Worm (Caenorhabditis elegans) whole organism, young adult: ENCODE measurements around the gene gap-1.

Experiments used
- B0019.2 ChIP-seq: fragments of 200-800 bp; sonication (Bioruptor generic); conservative IDR thresholded peaks from 2 replicates; pipeline ENCODE4 v1.3.6; 2022; ENCODE audit warnings: missing genetic modification reagents, missing genetic modification characterization, missing compliant biosample characterization
- B0261.1 ChIP-seq: sonication (generic microtip); optimal IDR thresholded peaks from 2 replicates; lab custom pipeline; 2016; ENCODE audit warnings: mild to moderate bottlenecking, missing genetic modification characterization, moderate library complexity, missing compliant biosample characterization
- B0336.3 ChIP-seq: fragments of 200-800 bp; sonication (Bioruptor generic); IDR thresholded peaks from 2 replicates; pipeline ENCODE4 v1.3.6; 2022; ENCODE audit warnings: missing genetic modification characterization, missing compliant biosample characterization
- F22D6.2 ChIP-seq: sonication (generic microtip); optimal IDR thresholded peaks from 2 replicates; lab custom pipeline; 2016; ENCODE audit warnings: mild to moderate bottlenecking, missing genetic modification characterization, missing compliant biosample characterization
- F23B12.7 ChIP-seq: sonication (generic microtip); optimal IDR thresholded peaks from 2 replicates; lab custom pipeline; 2017; ENCODE audit warnings: missing genetic modification characterization, mild to moderate bottlenecking, missing compliant biosample characterization, antibody characterized with exemption, moderate library complexity; ENCODE audit not compliant: insufficient read depth
- F39B2.1 ChIP-seq: fragments of 200-800 bp; sonication (Bioruptor generic); IDR thresholded peaks from 2 replicates; pipeline ENCODE4 v1.3.6; 2022; ENCODE audit warnings: missing genetic modification reagents, missing genetic modification characterization, missing compliant biosample characterization
- F49E8.2 ChIP-seq: sonication (generic microtip); optimal IDR thresholded peaks from 3 replicates; lab custom pipeline; 2017; ENCODE audit warnings: missing genetic modification characterization, mild to moderate bottlenecking, missing compliant biosample characterization, antibody characterized with exemption, moderate library complexity; ENCODE audit not compliant: insufficient read depth
- F57A8.1 ChIP-seq: fragments of 200-800 bp; sonication (Bioruptor generic); optimal IDR thresholded peaks from 2 replicates; lab custom pipeline; 2018; ENCODE audit warnings: mild to moderate bottlenecking, missing genetic modification characterization, moderate library complexity, missing compliant biosample characterization
- T07F8.4 ChIP-seq: sonication (generic microtip); optimal IDR thresholded peaks from 2 replicates; lab custom pipeline; 2016; ENCODE audit warnings: mild to moderate bottlenecking, missing genetic modification characterization, moderate library complexity, missing compliant biosample characterization
- Y53F4B.3 ChIP-seq: fragments of 200-800 bp; sonication (Bioruptor generic); IDR thresholded peaks from 2 replicates; pipeline ENCODE4 v1.3.6; 2022; ENCODE audit warnings: missing genetic modification reagents, missing genetic modification characterization, missing compliant biosample characterization
- Y56A3A.18 ChIP-seq: fragments of 200-800 bp; sonication (Bioruptor generic); IDR thresholded peaks from 2 replicates; pipeline ENCODE4 v1.3.6; 2022; ENCODE audit warnings: missing genetic modification reagents, missing genetic modification characterization, missing compliant biosample characterization
- Y95B8A.8 ChIP-seq: fragments of 200-800 bp; sonication (Bioruptor generic); IDR thresholded peaks from 2 replicates; pipeline ENCODE4 v1.3.6; 2022; ENCODE audit warnings: missing genetic modification reagents, missing genetic modification characterization, missing compliant biosample characterization
- akir-1 ChIP-seq: fragments of 200-800 bp; sonication (Bioruptor generic); optimal IDR thresholded peaks from 2 replicates; lab custom pipeline; 2018; ENCODE audit warnings: mild to moderate bottlenecking, missing genetic modification characterization, moderate library complexity, missing compliant biosample characterization
- athp-1 ChIP-seq: sonication (generic microtip); optimal IDR thresholded peaks from 2 replicates; lab custom pipeline; 2017; ENCODE audit warnings: mild to moderate bottlenecking, missing genetic modification characterization, missing compliant biosample characterization
- attf-6 ChIP-seq: fragments of 200-800 bp; sonication (Bioruptor generic); IDR thresholded peaks from 2 replicates; pipeline ENCODE4 v1.3.6; 2022; ENCODE audit warnings: missing genetic modification reagents, missing genetic modification characterization, missing compliant biosample characterization
- bed-2 ChIP-seq: fragments of 200-800 bp; sonication (Bioruptor generic); IDR thresholded peaks from 2 replicates; pipeline ENCODE4 v1.3.6; 2022; ENCODE audit warnings: missing genetic modification reagents, missing genetic modification characterization, missing compliant biosample characterization
- cebp-1 ChIP-seq, 2 experiments: fragments of 200-800 bp in 1 of 2; sonication (Bioruptor generic) in 1 of 2; sonication (generic microtip) in 1 of 2; IDR thresholded peaks in 1 of 2; optimal IDR thresholded peaks in 1 of 2; 2 replicates each; pipeline versions ENCODE4 v1.3.6 to Lab custom; 2017 to 2022; ENCODE audit warnings: missing compliant biosample characterization in 2 of 2, missing genetic modification characterization in 2 of 2, mild to moderate bottlenecking in 1 of 2, missing genetic modification reagents in 1 of 2, moderate library complexity in 1 of 2
- ceh-91 ChIP-seq: fragments of 200-800 bp; sonication (Bioruptor generic); IDR thresholded peaks from 2 replicates; pipeline ENCODE4 v1.3.6; 2022; ENCODE audit warnings: missing genetic modification reagents, missing genetic modification characterization, missing compliant biosample characterization
- chd-7 ChIP-seq: sonication (generic microtip); optimal IDR thresholded peaks from 2 replicates; lab custom pipeline; 2016; ENCODE audit warnings: mild to moderate bottlenecking, missing genetic modification characterization, moderate library complexity, missing compliant biosample characterization
- dox-1 ChIP-seq: fragments of 200-800 bp; sonication (Bioruptor generic); IDR thresholded peaks from 2 replicates; pipeline ENCODE4 v1.3.6; 2022; ENCODE audit warnings: missing genetic modification reagents, missing genetic modification characterization, missing compliant biosample characterization
- egl-18 ChIP-seq: fragments of 200-800 bp; sonication (Bioruptor generic); IDR thresholded peaks from 2 replicates; pipeline ENCODE4 v1.3.6; 2022; ENCODE audit warnings: missing genetic modification reagents, missing genetic modification characterization, missing compliant biosample characterization
- egrh-3 ChIP-seq: fragments of 200-800 bp; sonication (Bioruptor generic); IDR thresholded peaks from 2 replicates; pipeline ENCODE4 v1.3.6; 2022; ENCODE audit warnings: missing genetic modification reagents, missing genetic modification characterization, missing compliant biosample characterization
- fkh-3 ChIP-seq: sonication (generic microtip); optimal IDR thresholded peaks from 2 replicates; lab custom pipeline; 2016; ENCODE audit warnings: mild to moderate bottlenecking, missing genetic modification characterization, missing compliant biosample characterization
- him-1 ChIP-seq: sonication (generic microtip); optimal IDR thresholded peaks from 2 replicates; lab custom pipeline; 2016; ENCODE audit warnings: missing genotype, missing genetic modification reagents, missing genetic modification characterization, missing compliant biosample characterization
- hmg-1.2 ChIP-seq: fragments of 200-800 bp; sonication (Bioruptor generic); IDR thresholded peaks from 2 replicates; pipeline ENCODE4 v1.3.6; 2022; ENCODE audit warnings: missing genetic modification reagents, missing genetic modification characterization, missing compliant biosample characterization
- lag-1 ChIP-seq: fragments of 200-800 bp; sonication (Bioruptor generic); IDR thresholded peaks from 2 replicates; pipeline ENCODE4 v1.3.6; 2022; ENCODE audit warnings: missing genetic modification reagents, missing genetic modification characterization, missing compliant biosample characterization
- let-526 ChIP-seq: fragments of 200-800 bp; sonication (Bioruptor generic); IDR thresholded peaks from 2 replicates; pipeline ENCODE4 v1.3.6; 2022; ENCODE audit warnings: missing genetic modification reagents, missing genetic modification characterization, missing compliant biosample characterization
- let-607 ChIP-seq, 2 experiments: fragments of 200-800 bp in 1 of 2; sonication (Bioruptor generic) in 1 of 2; sonication (generic microtip) in 1 of 2; optimal IDR thresholded peaks; 2 replicates each; lab custom pipeline; 2016 to 2018; ENCODE audit warnings: mild to moderate bottlenecking in 2 of 2, missing compliant biosample characterization in 2 of 2, missing genetic modification characterization in 2 of 2, moderate library complexity in 2 of 2, missing genotype in 1 of 2
- lin-35 ChIP-seq, 3 experiments: fragments of 150-350 bp in 2 of 3; sonication (generic microtip) in 1 of 3; optimal IDR thresholded peaks; 2 replicates each; lab custom pipeline; 2014 to 2018; ENCODE audit warnings: missing biosample characterization in 3 of 3, missing genetic modification characterization in 3 of 3, missing genetic modification reagents in 3 of 3
- lin-40 ChIP-seq: sonication (generic microtip); optimal IDR thresholded peaks from 2 replicates; lab custom pipeline; 2016; ENCODE audit warnings: missing genetic modification characterization, mild to moderate bottlenecking, missing compliant biosample characterization, missing genotype, missing genetic modification reagents
- lir-1 ChIP-seq: fragments of 200-800 bp; sonication (Bioruptor generic); conservative IDR thresholded peaks from 2 replicates; pipeline ENCODE4 v1.3.6; 2022; ENCODE audit warnings: missing genetic modification reagents, missing genetic modification characterization, missing compliant biosample characterization
- madf-3 ChIP-seq: fragments of 200-800 bp; sonication (Bioruptor generic); IDR thresholded peaks from 2 replicates; pipeline ENCODE4 v1.3.6; 2022; ENCODE audit warnings: missing genetic modification reagents, missing genetic modification characterization, missing compliant biosample characterization
- madf-6 ChIP-seq: fragments of 200-800 bp; sonication (Bioruptor generic); IDR thresholded peaks from 2 replicates; pipeline ENCODE4 v1.3.6; 2022; ENCODE audit warnings: missing genetic modification reagents, missing genetic modification characterization, missing compliant biosample characterization
- mxl-1 ChIP-seq: sonication (generic microtip); optimal IDR thresholded peaks from 2 replicates; lab custom pipeline; 2016; ENCODE audit warnings: missing genetic modification characterization, missing compliant biosample characterization
- nhr-179 ChIP-seq: sonication (generic microtip); optimal IDR thresholded peaks from 2 replicates; lab custom pipeline; 2016; ENCODE audit warnings: mild to moderate bottlenecking, missing genetic modification characterization, missing compliant biosample characterization
- nhr-27 ChIP-seq: fragments of 200-800 bp; sonication (Bioruptor generic); optimal IDR thresholded peaks from 2 replicates; lab custom pipeline; 2018; ENCODE audit warnings: mild to moderate bottlenecking, missing genetic modification characterization, moderate library complexity, missing compliant biosample characterization
- nhr-80 ChIP-seq: sonication (generic microtip); optimal IDR thresholded peaks from 2 replicates; lab custom pipeline; 2016; ENCODE audit warnings: missing genetic modification characterization, missing compliant biosample characterization
- pbrm-1 ChIP-seq: fragments of 200-800 bp; sonication (Bioruptor generic); IDR thresholded peaks from 2 replicates; pipeline ENCODE4 v1.3.6; 2022; ENCODE audit warnings: missing genetic modification reagents, missing genetic modification characterization, missing compliant biosample characterization
- pha-4 ChIP-seq: fragments of 150-350 bp; sonication (generic microtip); optimal IDR thresholded peaks from 2 replicates; lab custom pipeline; 2014; ENCODE audit warnings: missing biosample characterization, missing genetic modification reagents, missing genetic modification characterization
- repo-1 ChIP-seq: sonication (generic microtip); optimal IDR thresholded peaks from 2 replicates; lab custom pipeline; 2017; ENCODE audit warnings: mild to moderate bottlenecking, missing genetic modification characterization, missing compliant biosample characterization
- snpc-4 ChIP-seq, 5 experiments: fragments of 150-350 bp in 1 of 5; sonication (generic microtip) in 4 of 5; optimal IDR thresholded peaks; 2 replicates each; lab custom pipeline; 2014 to 2018; ENCODE audit warnings: missing genetic modification characterization in 5 of 5, missing biosample characterization in 3 of 5, antibody characterized with exemption in 2 of 5, mild to moderate bottlenecking in 2 of 5, missing compliant biosample characterization in 2 of 5, missing genotype in 2 of 5, moderate library complexity in 2 of 5, missing genetic modification reagents in 1 of 5
- tlf-1 ChIP-seq: fragments of 200-800 bp; sonication (Bioruptor generic); optimal IDR thresholded peaks from 2 replicates; lab custom pipeline; 2018; ENCODE audit warnings: mild to moderate bottlenecking, missing genetic modification characterization, missing compliant biosample characterization
- zim-3 ChIP-seq: sonication (generic microtip); optimal IDR thresholded peaks from 2 replicates; lab custom pipeline; 2017; ENCODE audit warnings: mild to moderate bottlenecking, missing genetic modification characterization, moderate library complexity, missing compliant biosample characterization
- ztf-22 ChIP-seq: fragments of 200-800 bp; sonication (Bioruptor generic); optimal IDR thresholded peaks from 2 replicates; lab custom pipeline; 2018; ENCODE audit warnings: mild to moderate bottlenecking, missing genetic modification characterization, moderate library complexity, missing compliant biosample characterization
- ztf-25 ChIP-seq: fragments of 200-800 bp; sonication (Bioruptor generic); IDR thresholded peaks from 2 replicates; pipeline ENCODE4 v1.3.6; 2022; ENCODE audit warnings: missing genetic modification reagents, missing genetic modification characterization, missing compliant biosample characterization
- ztf-26 ChIP-seq: sonication (generic microtip); optimal IDR thresholded peaks from 2 replicates; lab custom pipeline; 2017; ENCODE audit warnings: missing genetic modification characterization, missing compliant biosample characterization

Gene gap-1

DNA sequence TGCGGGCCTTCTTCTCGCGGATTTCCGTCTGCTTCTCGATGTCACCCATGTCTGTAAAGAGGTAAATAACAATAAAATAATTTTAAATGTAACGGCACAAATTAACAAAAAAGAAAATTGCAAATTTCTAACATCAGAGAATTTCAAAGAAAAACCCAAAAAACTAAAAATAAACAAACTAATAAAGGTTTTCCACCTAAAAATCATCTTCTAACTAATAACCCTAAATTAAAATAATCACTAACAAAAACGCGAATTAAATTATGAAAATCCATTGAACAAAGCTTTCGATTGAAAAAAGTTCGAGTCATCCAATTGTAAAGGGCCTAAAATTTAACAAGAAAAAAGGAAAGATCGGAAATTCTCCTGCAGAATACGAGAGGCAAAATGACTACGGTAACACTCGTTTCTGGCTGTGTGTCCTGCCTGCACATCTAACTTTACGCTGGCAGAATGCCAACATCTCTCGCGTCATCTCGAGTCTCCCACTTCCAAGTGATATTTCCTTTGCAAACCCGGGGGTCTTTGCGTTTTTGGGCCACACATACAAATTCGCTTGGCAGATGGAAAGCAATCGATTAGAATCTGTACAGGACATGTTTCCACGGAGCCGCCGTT lies 50.4 kb downstream of the gap-1 start, which contains the start of gene rpl-11.2 (continued):
- TF ChIP-seq madf-6 (GFP tag; lab: Robert Waterston, UW) (no peak), ztf-25 (no peak), tlf-1 (peak; percentile 79), F49E8.2 (tag; lab: Kevin White, UChicago) (no peak), chd-7 (tag; lab: Kevin White, UChicago) (no peak), Y53F4B.3 (no peak), lin-35 (GFP tag; optimal IDR thresholded peaks at IDR 0.05; lab: Kevin White, UChicago) (peak in 1 of 3 experiments; percentile 88), repo-1 (no peak), F57A8.1 (GFP tag; lab: Kevin White, UChicago) (no peak), athp-1 (tag; lab: Kevin White, UChicago) (no peak), pbrm-1 (peak; percentile 83), cebp-1 (GFP tag; IDR thresholded peaks at IDR 0.05; lab: Robert Waterston, UW) (peak; percentile 51; the same call in 1 of the 2 replicates), cebp-1 (tag; optimal IDR thresholded peaks at IDR 0.05; lab: Kevin White, UChicago) (no peak), hmg-1.2 (GFP tag; lab: Robert Waterston, UW) (no peak; the same call in none of the 2 replicates), nhr-80 (tag; lab: Kevin White, UChicago) (peak; percentile 82), lag-1 (GFP tag; lab: Robert Waterston, UW) (no peak), akir-1 (no peak), F39B2.1 (GFP tag; lab: Robert Waterston, UW) (no peak), F23B12.7 (tag; lab: Kevin White, UChicago) (peak; percentile 84), let-607 (tag; optimal IDR thresholded peaks at IDR 0.05; lab: Kevin White, UChicago) (peak in 1 of 2 experiments; percentile 73), pha-4 (tag; lab: Kevin White, UChicago) (peak; percentile 97), bed-2 (no peak), lir-1 (peak; percentile 66; the same call in 1 of the 2 replicates), B0019.2 (GFP tag; lab: Robert Waterston, UW) (no peak), snpc-4 (GFP tag; optimal IDR thresholded peaks at IDR 0.05; lab: Kevin White, UChicago) (peak; percentile 15), snpc-4 (tag; optimal IDR thresholded peaks at IDR 0.05; lab: Kevin White, UChicago) (peak in 3 of 4 experiments; percentile 35 to 69 (median 63)), zim-3 (tag; lab: Kevin White, UChicago) (no peak), attf-6 (GFP tag; lab: Robert Waterston, UW) (no peak), let-526 (GFP tag; lab: Robert Waterston, UW) (peak; percentile 89), Y95B8A.8 (GFP tag; lab: Robert Waterston, UW) (no peak), ztf-26 (tag; lab: Kevin White, UChicago) (peak; percentile 73), B0336.3 (GFP tag; lab: Robert Waterston, UW) (no peak; the same call in 1 of the 2 replicates), egrh-3 (GFP tag; lab: Robert Waterston, UW) (no peak), dox-1 (no peak; the same call in 1 of the 2 replicates), nhr-179 (tag; lab: Kevin White, UChicago) (no peak), mxl-1 (tag; lab: Kevin White, UChicago) (no peak), egl-18 (GFP tag; lab: Robert Waterston, UW) (peak; percentile 74; the same call in 1 of the 2 replicates), him-1 (tag; lab: Kevin White, UChicago) (no peak), madf-3 (GFP tag; lab: Robert Waterston, UW) (0 out of 2 replicates have a peak, but pooled peaks have one; percentile 72), T07F8.4 (tag; lab: Kevin White, UChicago) (no peak), lin-40 (tag; lab: Kevin White, UChicago) (peak; percentile 96), F22D6.2 (tag; lab: Kevin White, UChicago) (peak; percentile 66), nhr-27 (tag; lab: Kevin White, UChicago) (no peak), ztf-22 (GFP tag; lab: Kevin White, UChicago) (peak; percentile 40), fkh-3 (no peak), Y56A3A.18 (GFP tag; lab: Robert Waterston, UW) (no peak), B0261.1 (peak; percentile 6), ceh-91 (no peak)
